Worm (Caenorhabditis elegans) whole organism, young adult: ENCODE results near the gene btbd-10.

ENCODE experiments used
- B0261.1 ChIP-seq: sonication (generic microtip); optimal IDR thresholded peaks from 2 replicates; lab custom pipeline; 2016; ENCODE audit warnings: mild to moderate bottlenecking, missing genetic modification characterization, moderate library complexity, missing compliant biosample characterization
- B0336.3 ChIP-seq: fragments of 200-800 bp; sonication (Bioruptor generic); IDR thresholded peaks from 2 replicates; pipeline ENCODE4 v1.3.6; 2022; ENCODE audit warnings: missing genetic modification characterization, missing compliant biosample characterization
- C06A6.2 ChIP-seq: fragments of 200-800 bp; sonication (Bioruptor generic); conservative IDR thresholded peaks from 2 replicates; pipeline ENCODE4 v1.3.6; 2022; ENCODE audit warnings: missing genetic modification characterization, missing compliant biosample characterization
- F57C9.4 ChIP-seq: sonication (generic microtip); optimal IDR thresholded peaks from 2 replicates; lab custom pipeline; 2017; ENCODE audit warnings: mild to moderate bottlenecking, missing genetic modification characterization, missing compliant biosample characterization
- T07F8.4 ChIP-seq: sonication (generic microtip); optimal IDR thresholded peaks from 2 replicates; lab custom pipeline; 2016; ENCODE audit warnings: mild to moderate bottlenecking, missing genetic modification characterization, moderate library complexity, missing compliant biosample characterization
- ZK185.1 ChIP-seq: sonication (generic microtip); optimal IDR thresholded peaks from 2 replicates; lab custom pipeline; 2016; ENCODE audit warnings: mild to moderate bottlenecking, missing genetic modification characterization, missing compliant biosample characterization; ENCODE audit not compliant: poor library complexity, severe bottlenecking
- akir-1 ChIP-seq: fragments of 200-800 bp; sonication (Bioruptor generic); optimal IDR thresholded peaks from 2 replicates; lab custom pipeline; 2018; ENCODE audit warnings: mild to moderate bottlenecking, missing genetic modification characterization, moderate library complexity, missing compliant biosample characterization
- ama-1 ChIP-seq, 3 experiments: fragments of 150-350 bp in 1 of 3; sonication (generic microtip) in 2 of 3; optimal IDR thresholded peaks; 2 replicates each; lab custom pipeline; 2014 to 2018; ENCODE audit warnings: missing biosample characterization in 2 of 3, missing genetic modification characterization in 2 of 3, missing genetic modification reagents in 2 of 3
- athp-1 ChIP-seq: sonication (generic microtip); optimal IDR thresholded peaks from 2 replicates; lab custom pipeline; 2017; ENCODE audit warnings: mild to moderate bottlenecking, missing genetic modification characterization, missing compliant biosample characterization
- attf-3 ChIP-seq: fragments of 200-800 bp; sonication (Bioruptor generic); conservative IDR thresholded peaks from 2 replicates; pipeline ENCODE4 v1.3.6; 2022; ENCODE audit warnings: missing genetic modification reagents, missing genetic modification characterization, missing compliant biosample characterization
- attf-5 ChIP-seq: fragments of 200-800 bp; sonication (Bioruptor generic); optimal IDR thresholded peaks from 2 replicates; lab custom pipeline; 2018; ENCODE audit warnings: mild to moderate bottlenecking, missing genetic modification characterization, missing compliant biosample characterization
- ccch-3 ChIP-seq: fragments of 200-800 bp; sonication (Bioruptor generic); optimal IDR thresholded peaks from 2 replicates; lab custom pipeline; 2018; ENCODE audit warnings: mild to moderate bottlenecking, missing genetic modification characterization, missing compliant biosample characterization
- ceh-27 ChIP-seq: fragments of 200-800 bp; sonication (Bioruptor generic); optimal IDR thresholded peaks from 2 replicates; lab custom pipeline; 2018; ENCODE audit warnings: mild to moderate bottlenecking, missing genetic modification characterization, moderate library complexity, missing compliant biosample characterization
- ceh-58 ChIP-seq: fragments of 200-800 bp; sonication (Bioruptor generic); IDR thresholded peaks from 2 replicates; pipeline ENCODE4 v1.3.6; 2022; ENCODE audit warnings: missing genetic modification characterization, missing compliant biosample characterization
- ceh-91 ChIP-seq: fragments of 200-800 bp; sonication (Bioruptor generic); IDR thresholded peaks from 2 replicates; pipeline ENCODE4 v1.3.6; 2022; ENCODE audit warnings: missing genetic modification reagents, missing genetic modification characterization, missing compliant biosample characterization
- die-1 ChIP-seq: sonication (generic microtip); optimal IDR thresholded peaks from 2 replicates; lab custom pipeline; 2016; ENCODE audit warnings: missing genotype, mild to moderate bottlenecking, missing genetic modification characterization, missing compliant biosample characterization
- egl-18 ChIP-seq: fragments of 200-800 bp; sonication (Bioruptor generic); IDR thresholded peaks from 2 replicates; pipeline ENCODE4 v1.3.6; 2022; ENCODE audit warnings: missing genetic modification reagents, missing genetic modification characterization, missing compliant biosample characterization
- egrh-3 ChIP-seq: fragments of 200-800 bp; sonication (Bioruptor generic); IDR thresholded peaks from 2 replicates; pipeline ENCODE4 v1.3.6; 2022; ENCODE audit warnings: missing genetic modification reagents, missing genetic modification characterization, missing compliant biosample characterization
- fkh-3 ChIP-seq: sonication (generic microtip); optimal IDR thresholded peaks from 2 replicates; lab custom pipeline; 2016; ENCODE audit warnings: mild to moderate bottlenecking, missing genetic modification characterization, missing compliant biosample characterization
- hlh-12 ChIP-seq: sonication (generic microtip); optimal IDR thresholded peaks from 2 replicates; lab custom pipeline; 2016; ENCODE audit warnings: missing genetic modification characterization, missing compliant biosample characterization
- hsf-1 ChIP-seq: fragments of 200-800 bp; sonication (Bioruptor generic); IDR thresholded peaks from 2 replicates; pipeline ENCODE4 v1.3.6; 2022; ENCODE audit warnings: missing genetic modification reagents, missing genetic modification characterization, missing compliant biosample characterization
- lag-1 ChIP-seq: fragments of 200-800 bp; sonication (Bioruptor generic); IDR thresholded peaks from 2 replicates; pipeline ENCODE4 v1.3.6; 2022; ENCODE audit warnings: missing genetic modification reagents, missing genetic modification characterization, missing compliant biosample characterization
- let-526 ChIP-seq: fragments of 200-800 bp; sonication (Bioruptor generic); IDR thresholded peaks from 2 replicates; pipeline ENCODE4 v1.3.6; 2022; ENCODE audit warnings: missing genetic modification reagents, missing genetic modification characterization, missing compliant biosample characterization
- let-607 ChIP-seq, 2 experiments: fragments of 200-800 bp in 1 of 2; sonication (Bioruptor generic) in 1 of 2; sonication (generic microtip) in 1 of 2; optimal IDR thresholded peaks; 2 replicates each; lab custom pipeline; 2016 to 2018; ENCODE audit warnings: mild to moderate bottlenecking in 2 of 2, missing compliant biosample characterization in 2 of 2, missing genetic modification characterization in 2 of 2, moderate library complexity in 2 of 2, missing genotype in 1 of 2
- lin-35 ChIP-seq, 3 experiments: fragments of 150-350 bp in 2 of 3; sonication (generic microtip) in 1 of 3; optimal IDR thresholded peaks; 2 replicates each; lab custom pipeline; 2014 to 2018; ENCODE audit warnings: missing biosample characterization in 3 of 3, missing genetic modification characterization in 3 of 3, missing genetic modification reagents in 3 of 3
- lin-40 ChIP-seq: sonication (generic microtip); optimal IDR thresholded peaks from 2 replicates; lab custom pipeline; 2016; ENCODE audit warnings: missing genetic modification characterization, mild to moderate bottlenecking, missing compliant biosample characterization, missing genotype, missing genetic modification reagents
- lir-1 ChIP-seq: fragments of 200-800 bp; sonication (Bioruptor generic); conservative IDR thresholded peaks from 2 replicates; pipeline ENCODE4 v1.3.6; 2022; ENCODE audit warnings: missing genetic modification reagents, missing genetic modification characterization, missing compliant biosample characterization
- lsl-1 ChIP-seq: fragments of 200-800 bp; sonication (Bioruptor generic); optimal IDR thresholded peaks from 2 replicates; lab custom pipeline; 2018; ENCODE audit warnings: mild to moderate bottlenecking, missing genetic modification characterization, moderate library complexity, missing compliant biosample characterization
- madf-10 ChIP-seq: sonication (generic microtip); optimal IDR thresholded peaks from 2 replicates; lab custom pipeline; 2016; ENCODE audit warnings: mild to moderate bottlenecking, missing genetic modification characterization, missing compliant biosample characterization
- madf-8 ChIP-seq: fragments of 200-800 bp; sonication (Bioruptor generic); conservative IDR thresholded peaks from 2 replicates; pipeline ENCODE4 v1.3.6; 2022; ENCODE audit warnings: missing genetic modification reagents, missing genetic modification characterization, missing compliant biosample characterization
- mel-28 ChIP-seq: sonication (generic microtip); optimal IDR thresholded peaks from 2 replicates; lab custom pipeline; 2016; ENCODE audit warnings: borderline replicate concordance, mild to moderate bottlenecking, missing genetic modification characterization, missing compliant biosample characterization
- mxl-1 ChIP-seq: sonication (generic microtip); optimal IDR thresholded peaks from 2 replicates; lab custom pipeline; 2016; ENCODE audit warnings: missing genetic modification characterization, missing compliant biosample characterization
- nhr-27 ChIP-seq: fragments of 200-800 bp; sonication (Bioruptor generic); optimal IDR thresholded peaks from 2 replicates; lab custom pipeline; 2018; ENCODE audit warnings: mild to moderate bottlenecking, missing genetic modification characterization, moderate library complexity, missing compliant biosample characterization
- rec-8 ChIP-seq, 2 experiments: sonication (generic microtip); optimal IDR thresholded peaks; 2 replicates each; lab custom pipeline; 2016; ENCODE audit warnings: mild to moderate bottlenecking in 2 of 2, missing genetic modification characterization in 2 of 2, missing genetic modification reagents in 2 of 2, missing genotype in 2 of 2, missing biosample characterization in 1 of 2, missing compliant biosample characterization in 1 of 2, moderate library complexity in 1 of 2
- snpc-1.1 ChIP-seq: sonication (generic microtip); optimal IDR thresholded peaks from 2 replicates; lab custom pipeline; 2017; ENCODE audit warnings: missing genetic modification characterization, mild to moderate bottlenecking, missing compliant biosample characterization, antibody characterized with exemption, moderate library complexity, missing genotype, missing genetic modification reagents; ENCODE audit not compliant: insufficient read depth
- snpc-1.3 ChIP-seq: sonication (generic microtip); optimal IDR thresholded peaks from 2 replicates; lab custom pipeline; 2017; ENCODE audit warnings: missing genetic modification characterization, mild to moderate bottlenecking, missing compliant biosample characterization, antibody characterized with exemption, moderate library complexity, missing genotype, missing genetic modification reagents; ENCODE audit not compliant: insufficient read depth
- somi-1 ChIP-seq: fragments of 200-800 bp; sonication (Bioruptor generic); optimal IDR thresholded peaks from 2 replicates; lab custom pipeline; 2018; ENCODE audit warnings: mild to moderate bottlenecking, missing genetic modification characterization, missing compliant biosample characterization
- sptf-2 ChIP-seq: fragments of 200-800 bp; sonication (Bioruptor generic); optimal IDR thresholded peaks from 2 replicates; lab custom pipeline; 2018; ENCODE audit warnings: mild to moderate bottlenecking, missing genetic modification characterization, missing compliant biosample characterization
- tbx-9 ChIP-seq: sonication (generic microtip); optimal IDR thresholded peaks from 2 replicates; lab custom pipeline; 2016; ENCODE audit warnings: borderline replicate concordance, missing genetic modification characterization, inconsistent platforms, missing compliant biosample characterization
- unc-62 ChIP-seq: fragments of 150-350 bp; optimal IDR thresholded peaks from 2 replicates; lab custom pipeline; 2014; ENCODE audit warnings: missing biosample characterization, missing genetic modification reagents, missing genetic modification characterization
- zfh-2 ChIP-seq: fragments of 200-800 bp; sonication (Bioruptor generic); conservative IDR thresholded peaks from 2 replicates; pipeline ENCODE4 v1.3.6; 2022; ENCODE audit warnings: missing genetic modification reagents, missing genetic modification characterization, missing compliant biosample characterization
- ztf-18 ChIP-seq: sonication (generic microtip); optimal IDR thresholded peaks from 2 replicates; lab custom pipeline; 2016; ENCODE audit warnings: missing genotype, mild to moderate bottlenecking, missing genetic modification characterization, missing compliant biosample characterization
- ztf-25 ChIP-seq: fragments of 200-800 bp; sonication (Bioruptor generic); IDR thresholded peaks from 2 replicates; pipeline ENCODE4 v1.3.6; 2022; ENCODE audit warnings: missing genetic modification reagents, missing genetic modification characterization, missing compliant biosample characterization
- ztf-28 ChIP-seq: fragments of 200-800 bp; sonication (Bioruptor generic); IDR thresholded peaks from 2 replicates; pipeline ENCODE4 v1.3.6; 2022; ENCODE audit warnings: missing genetic modification reagents, missing genetic modification characterization, missing compliant biosample characterization

The btbd-10 gene

ce11 chrII:4941541-4942206 is 36.9 kb downstream of the btbd-10 start, which contains the start of gene ZK546.19:
Gene ZK546.19 (plus strand): TSS chrII:4941726.
- TF ChIP-seq egrh-3 (no peak), ZK185.1 (tag; lab: Kevin White, UChicago) (no peak), let-526 (no peak), mxl-1 (tag; lab: Kevin White, UChicago) (no peak), lsl-1 (GFP tag; lab: Kevin White, UChicago) (no peak), C06A6.2 (GFP tag; lab: Robert Waterston, UW) (no peak), zfh-2 (GFP tag; lab: Robert Waterston, UW) (no peak), ama-1 (optimal IDR thresholded peaks at IDR 0.05; lab: Kevin White, UChicago) (no peak), ama-1 (GFP tag; optimal IDR thresholded peaks at IDR 0.05; lab: Kevin White, UChicago) (no peak), hsf-1 (no peak)

- TF ChIP-seq unc-62 (no peak), F57C9.4 (tag; lab: Kevin White, UChicago) (no peak), nhr-27 (peak; percentile 31), tbx-9 (tag; lab: Kevin White, UChicago) (no peak), T07F8.4 (tag; lab: Kevin White, UChicago) (peak; percentile 58), sptf-2 (GFP tag; lab: Kevin White, UChicago) (no peak), ztf-25 (no peak), ceh-91 (0 out of 2 replicates have a peak, but pooled peaks have one; percentile 43), lin-35 (GFP tag; optimal IDR thresholded peaks at IDR 0.05; lab: Kevin White, UChicago) (peak in 1 of 3 experiments; percentile 30), fkh-3 (tag; lab: Kevin White, UChicago) (peak; percentile 78), attf-3 (GFP tag; lab: Robert Waterston, UW) (0 out of 2 replicates have a peak, but pooled peaks have one; percentile 12), attf-5 (GFP tag; lab: Kevin White, UChicago) (peak; percentile 51), ceh-27 (GFP tag; lab: Kevin White, UChicago) (peak; percentile 49), B0261.1 (tag; lab: Kevin White, UChicago) (peak; percentile 79), ztf-18 (tag; lab: Kevin White, UChicago) (peak; percentile 23), ccch-3 (GFP tag; lab: Kevin White, UChicago) (no peak), ztf-28 (GFP tag; lab: Robert Waterston, UW) (0 out of 2 replicates have a peak, but pooled peaks have one; percentile 56), akir-1 (GFP tag; lab: Kevin White, UChicago) (no peak), lir-1 (no peak), lin-40 (tag; lab: Kevin White, UChicago) (peak; percentile 32), mel-28 (tag; lab: Kevin White, UChicago) (no peak), lag-1 (no peak), athp-1 (peak; percentile 78), lsl-1 (GFP tag; lab: Kevin White, UChicago) (peak; percentile 48), egl-18 (GFP tag; lab: Robert Waterston, UW) (no peak), madf-8 (no peak), hsf-1 (peak; percentile 32; the same call in 1 of the 2 replicates), somi-1 (GFP tag; lab: Kevin White, UChicago) (peak; percentile 7), snpc-1.3 (tag; lab: Kevin White, UChicago) (peak; percentile 42), rec-8 (tag; optimal IDR thresholded peaks at IDR 0.05; lab: Kevin White, UChicago) (peak; percentile 53 to 78), B0336.3 (GFP tag; lab: Robert Waterston, UW) (peak; percentile 60), die-1 (tag; lab: Kevin White, UChicago) (peak; percentile 64), let-607 (tag; optimal IDR thresholded peaks at IDR 0.05; lab: Kevin White, UChicago) (peak in 1 of 2 experiments; percentile 40), ceh-58 (GFP tag; lab: Robert Waterston, UW) (0 out of 2 replicates have a peak, but pooled peaks have one; percentile 56), snpc-1.1 (tag; lab: Kevin White, UChicago) (no peak), hlh-12 (tag; lab: Kevin White, UChicago) (no peak), madf-10 (tag; lab: Kevin White, UChicago) (no peak)
Measured at ce11 chrII:4942397-4942796, 37.6 kb downstream of the btbd-10 start.
